Worm (Caenorhabditis elegans): ENCODE data around the gene rad-51.

DNA sequence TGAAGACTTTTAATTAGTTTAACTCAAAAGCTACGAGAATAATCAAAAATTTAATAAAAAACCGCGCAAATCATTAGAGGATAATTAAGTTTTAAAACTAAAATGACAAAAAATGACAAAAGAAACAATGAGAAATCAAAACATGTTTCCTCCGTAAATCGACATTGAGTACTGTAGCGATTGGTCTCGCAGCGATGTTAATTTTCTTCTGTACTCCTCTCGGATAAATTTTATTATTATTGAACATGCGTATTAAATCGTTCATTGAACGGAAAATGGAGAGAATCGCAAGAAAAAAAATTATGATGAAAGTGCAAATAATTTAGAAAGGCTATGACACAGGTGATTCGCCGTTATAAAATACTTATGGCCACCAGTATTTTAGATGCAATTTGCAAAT lies 1.3 kb upstream of the rad-51 start:
- TF ChIP-seq pag-3 (tag; optimal IDR thresholded peaks at IDR 0.05; ENCODE audit: borderline replicate concordance), result no peak
- TF ChIP-seq ztf-16 (tag; optimal IDR thresholded peaks at IDR 0.05), result no peak

Measured in whole organism, late embryonic.